Worm (Caenorhabditis elegans): ENCODE measurements around the gene srh-234.

- TF ChIP-seq elt-1 (tag; optimal IDR thresholded peaks at IDR 0.05; ENCODE audit: borderline replicate concordance, insufficient read depth), result no peak
- TF ChIP-seq ceh-39 (tag; optimal IDR thresholded peaks at IDR 0.05), result no peak
- no peak for TF ChIP-seq nhr-237 (tag; optimal IDR thresholded peaks at IDR 0.05)
- TF ChIP-seq unc-62 (GFP tag; optimal IDR thresholded peaks at IDR 0.05), result no peak
- TF ChIP-seq nhr-76 (tag; optimal IDR thresholded peaks at IDR 0.05), result no peak
- no peak for TF ChIP-seq mab-5 (tag; optimal IDR thresholded peaks at IDR 0.05)
- TF ChIP-seq pha-4 (tag; optimal IDR thresholded peaks at IDR 0.05), result no peak
- TF ChIP-seq lin-32 (GFP tag; optimal IDR thresholded peaks at IDR 0.05), result no peak
- no peak for TF ChIP-seq lsy-2 (tag; optimal IDR thresholded peaks at IDR 0.05)
- no peak for TF ChIP-seq lin-13 (tag; optimal IDR thresholded peaks at IDR 0.05)
- TF ChIP-seq ces-1 (GFP tag; optimal IDR thresholded peaks at IDR 0.05), result no peak
- TF ChIP-seq drap-1 (GFP tag; optimal IDR thresholded peaks at IDR 0.05), result no peak
- no peak for TF ChIP-seq nhr-12 (tag; optimal IDR thresholded peaks at IDR 0.05)
Observed at ce11 chrV:7639356-7639755, 12.3 kb downstream of the srh-234 start.
